Worm (Caenorhabditis elegans) whole organism, late embryonic: Measurements from ENCODE around the gene sre-18.

Experiments
- C08G9.2 ChIP-seq: sonication (generic microtip); optimal IDR thresholded peaks from 2 replicates; lab custom pipeline; 2016; ENCODE audit warnings: mild to moderate bottlenecking, missing genetic modification characterization, moderate library complexity, missing compliant biosample characterization
- C38D4.7 ChIP-seq: fragments of 200-800 bp; sonication (Bioruptor generic); optimal IDR thresholded peaks from 2 replicates; lab custom pipeline; 2018; ENCODE audit warnings: mild to moderate bottlenecking, missing genetic modification characterization, moderate library complexity, missing compliant biosample characterization
- F13H6.1 ChIP-seq: sonication (generic microtip); optimal IDR thresholded peaks from 2 replicates; lab custom pipeline; 2016; ENCODE audit warnings: missing genetic modification characterization, missing compliant biosample characterization
- Y22D7AL.16 ChIP-seq: sonication (generic microtip); optimal IDR thresholded peaks from 2 replicates; lab custom pipeline; 2016; ENCODE audit warnings: missing genetic modification characterization, missing compliant biosample characterization
- ceh-19 ChIP-seq: fragments of 200-800 bp; sonication (Bioruptor generic); optimal IDR thresholded peaks from 2 replicates; lab custom pipeline; 2018; ENCODE audit warnings: mild to moderate bottlenecking, missing genetic modification characterization, missing compliant biosample characterization
- ceh-2 ChIP-seq: sonication (generic microtip); optimal IDR thresholded peaks from 2 replicates; lab custom pipeline; 2016; ENCODE audit warnings: missing genotype, missing genetic modification characterization, missing compliant biosample characterization
- ceh-22 ChIP-seq: sonication (generic microtip); optimal IDR thresholded peaks from 2 replicates; lab custom pipeline; 2017; ENCODE audit warnings: missing biosample characterization, missing genetic modification characterization
- ceh-24 ChIP-seq: sonication (generic microtip); optimal IDR thresholded peaks from 2 replicates; lab custom pipeline; 2016; ENCODE audit warnings: mild to moderate bottlenecking, missing genetic modification characterization, missing compliant biosample characterization
- ceh-31 ChIP-seq: sonication (generic microtip); optimal IDR thresholded peaks from 2 replicates; lab custom pipeline; 2016; ENCODE audit warnings: missing genetic modification characterization, missing compliant biosample characterization
- ceh-34 ChIP-seq: sonication (generic microtip); optimal IDR thresholded peaks from 2 replicates; lab custom pipeline; 2016; ENCODE audit warnings: mild to moderate bottlenecking, missing genetic modification characterization, missing compliant biosample characterization
- ceh-48 ChIP-seq: sonication (generic microtip); optimal IDR thresholded peaks from 2 replicates; lab custom pipeline; 2016; ENCODE audit warnings: missing genetic modification characterization, inconsistent platforms, missing compliant biosample characterization
- ceh-6 ChIP-seq: fragments of 200-800 bp; sonication (Bioruptor generic); optimal IDR thresholded peaks from 2 replicates; lab custom pipeline; 2018; ENCODE audit warnings: mild to moderate bottlenecking, missing genetic modification characterization, missing compliant biosample characterization
- che-1 ChIP-seq: sonication (generic microtip); optimal IDR thresholded peaks from 2 replicates; lab custom pipeline; 2016; ENCODE audit warnings: mild to moderate bottlenecking, missing genetic modification characterization, missing compliant biosample characterization
- dmd-4 ChIP-seq: sonication (generic microtip); optimal IDR thresholded peaks from 2 replicates; lab custom pipeline; 2016; ENCODE audit warnings: borderline replicate concordance, missing genetic modification characterization, missing compliant biosample characterization
- elt-2 ChIP-seq: sonication (generic microtip); optimal IDR thresholded peaks from 2 replicates; lab custom pipeline; 2016; ENCODE audit warnings: missing genetic modification reagents, missing genetic modification characterization, missing compliant biosample characterization
- elt-4 ChIP-seq: sonication (generic microtip); optimal IDR thresholded peaks from 2 replicates; lab custom pipeline; 2016; ENCODE audit warnings: missing genetic modification characterization, missing compliant biosample characterization
- eyg-1 ChIP-seq: sonication (generic microtip); optimal IDR thresholded peaks from 2 replicates; lab custom pipeline; 2016; ENCODE audit warnings: missing genotype, missing genetic modification characterization, missing compliant biosample characterization
- fkh-6 ChIP-seq: sonication (generic microtip); optimal IDR thresholded peaks from 2 replicates; lab custom pipeline; 2016; ENCODE audit warnings: missing genetic modification characterization, missing compliant biosample characterization
- gmeb-2 ChIP-seq: sonication (generic microtip); optimal IDR thresholded peaks from 2 replicates; lab custom pipeline; 2016; ENCODE audit warnings: missing genetic modification characterization, inconsistent platforms, missing compliant biosample characterization
- hlh-13 ChIP-seq: fragments of 200-800 bp; sonication (Bioruptor generic); optimal IDR thresholded peaks from 2 replicates; lab custom pipeline; 2018; ENCODE audit warnings: mild to moderate bottlenecking, missing genetic modification characterization, missing compliant biosample characterization
- hlh-8 ChIP-seq: sonication (generic microtip); optimal IDR thresholded peaks from 2 replicates; lab custom pipeline; 2016; ENCODE audit warnings: missing genotype, missing genetic modification characterization, missing compliant biosample characterization
- lim-6 ChIP-seq: sonication (generic microtip); optimal IDR thresholded peaks from 2 replicates; lab custom pipeline; 2016; ENCODE audit warnings: missing genetic modification characterization, missing compliant biosample characterization
- lin-11 ChIP-seq: fragments of 200-800 bp; sonication (Bioruptor generic); optimal IDR thresholded peaks from 2 replicates; lab custom pipeline; 2018; ENCODE audit warnings: mild to moderate bottlenecking, missing genetic modification characterization, missing compliant biosample characterization
- mec-3 ChIP-seq: sonication (generic microtip); optimal IDR thresholded peaks from 2 replicates; lab custom pipeline; 2016; ENCODE audit warnings: borderline replicate concordance, missing genetic modification characterization, missing compliant biosample characterization
- pax-1 ChIP-seq: fragments of 150-350 bp; optimal IDR thresholded peaks from 2 replicates; lab custom pipeline; 2014; ENCODE audit warnings: missing biosample characterization, missing genetic modification characterization
- pha-2 ChIP-seq: sonication (generic microtip); optimal IDR thresholded peaks from 2 replicates; lab custom pipeline; 2017; ENCODE audit warnings: mild to moderate bottlenecking, missing genetic modification characterization, missing compliant biosample characterization
- pha-4 ChIP-seq: fragments of 150-350 bp; optimal IDR thresholded peaks from 2 replicates; lab custom pipeline; 2018; ENCODE audit warnings: missing biosample characterization, missing genetic modification reagents, missing genetic modification characterization
- sdc-2 ChIP-seq: sonication (generic microtip); optimal IDR thresholded peaks from 2 replicates; lab custom pipeline; 2016; ENCODE audit warnings: missing genotype, missing genetic modification characterization, missing compliant biosample characterization
- tbx-2 ChIP-seq: sonication (generic microtip); optimal IDR thresholded peaks from 2 replicates; lab custom pipeline; 2016; ENCODE audit warnings: missing genetic modification characterization, missing compliant biosample characterization
- tbx-7 ChIP-seq: sonication (generic microtip); optimal IDR thresholded peaks from 2 replicates; lab custom pipeline; 2016; ENCODE audit warnings: missing genotype, missing genetic modification characterization, missing compliant biosample characterization
- ttx-3 ChIP-seq: sonication (generic microtip); optimal IDR thresholded peaks from 2 replicates; lab custom pipeline; 2016; ENCODE audit warnings: missing genetic modification reagents, missing genetic modification characterization, missing compliant biosample characterization
- unc-3 ChIP-seq, 2 experiments: fragments of 200-800 bp in 1 of 2; sonication (Bioruptor generic) in 1 of 2; sonication (generic microtip) in 1 of 2; conservative IDR thresholded peaks in 1 of 2; optimal IDR thresholded peaks in 1 of 2; 2 replicates each; pipeline versions ENCODE4 v1.3.6 to Lab custom; 2016 to 2022; ENCODE audit warnings: missing compliant biosample characterization in 2 of 2, missing genetic modification characterization in 2 of 2, missing genetic modification reagents in 1 of 2
- unc-42 ChIP-seq: sonication (generic microtip); optimal IDR thresholded peaks from 2 replicates; lab custom pipeline; 2016; ENCODE audit warnings: missing genotype, missing genetic modification characterization, missing compliant biosample characterization
- unc-55 ChIP-seq: sonication (generic microtip); optimal IDR thresholded peaks from 2 replicates; lab custom pipeline; 2017; ENCODE audit warnings: missing biosample characterization, missing genetic modification reagents, missing genetic modification characterization

The sre-18 gene

ce11 chrIV:12215762-12216295, 13.8 kb downstream of the sre-18 start, which contains the start of gene phy-2:
Gene phy-2 (minus strand): TSS chrIV:12215987.
- 0 out of 2 replicates have a peak, but pooled peaks have one; percentile 10 for TF ChIP-seq unc-3 (GFP tag; conservative IDR thresholded peaks at IDR 0.05; lab: Robert Waterston, UW)
- no peak for TF ChIP-seq unc-3 (tag; optimal IDR thresholded peaks at IDR 0.05; lab: Kevin White, UChicago)
- peak; percentile 2 for TF ChIP-seq unc-55
- TF ChIP-seq hlh-8 (tag; lab: Kevin White, UChicago) = no peak
- TF ChIP-seq, all 69 proteins: peak for 2

- no peak for TF ChIP-seq ceh-34
- no peak for TF ChIP-seq hlh-13
- no peak for TF ChIP-seq pha-4 (tag; lab: Kevin White, UChicago)
- no peak for TF ChIP-seq pax-1 (tag; lab: Kevin White, UChicago)
- no peak for TF ChIP-seq C38D4.7 (GFP tag; lab: Kevin White, UChicago)
- TF ChIP-seq pha-2 (tag; lab: Kevin White, UChicago) = no peak
- no peak for TF ChIP-seq eyg-1 (tag; lab: Kevin White, UChicago)
- TF ChIP-seq ceh-6 (GFP tag; lab: Kevin White, UChicago) = no peak
- TF ChIP-seq F13H6.1 (tag; lab: Kevin White, UChicago) = no peak
- no peak for TF ChIP-seq unc-42
- TF ChIP-seq ceh-31 (tag; lab: Kevin White, UChicago) = no peak
- no peak for TF ChIP-seq elt-4 (tag; lab: Kevin White, UChicago)
- no peak for TF ChIP-seq mec-3 (tag; lab: Kevin White, UChicago)
- TF ChIP-seq ceh-48 = no peak
- TF ChIP-seq Y22D7AL.16 = no peak
- no peak for TF ChIP-seq ceh-2 (tag; lab: Kevin White, UChicago)
- TF ChIP-seq ttx-3 (tag; lab: Kevin White, UChicago) = no peak
- TF ChIP-seq C08G9.2 = no peak
- TF ChIP-seq fkh-6 (tag; lab: Kevin White, UChicago) = no peak
Observed at ce11 chrIV:12212814-12213213, 16.8 kb downstream of the sre-18 start.

ce11 chrIV:12211292-12211691, 18.3 kb downstream of the sre-18 start:
- no peak for TF ChIP-seq lim-6 (tag; lab: Kevin White, UChicago)
- no peak for TF ChIP-seq ceh-2 (tag; lab: Kevin White, UChicago)
- no peak for TF ChIP-seq pha-2 (tag; lab: Kevin White, UChicago)
- TF ChIP-seq elt-2 (tag; lab: Kevin White, UChicago) = no peak
- no peak for TF ChIP-seq F13H6.1 (tag; lab: Kevin White, UChicago)
- TF ChIP-seq gmeb-2 (tag; lab: Kevin White, UChicago) = no peak
- TF ChIP-seq che-1 = no peak
- no peak for TF ChIP-seq ceh-22
- TF ChIP-seq sdc-2 (tag; lab: Kevin White, UChicago) = no peak
- no peak for TF ChIP-seq ceh-34
- no peak for TF ChIP-seq tbx-7
- no peak for TF ChIP-seq pha-4 (tag; lab: Kevin White, UChicago)
- TF ChIP-seq, all 69 proteins: peak for 0

- TF ChIP-seq elt-4 (tag; lab: Kevin White, UChicago) (no peak), ceh-22 (no peak), unc-3 (GFP tag; conservative IDR thresholded peaks at IDR 0.05; lab: Robert Waterston, UW) (no peak), unc-3 (tag; optimal IDR thresholded peaks at IDR 0.05; lab: Kevin White, UChicago) (no peak), lin-11 (no peak), ceh-31 (tag; lab: Kevin White, UChicago) (no peak), dmd-4 (tag; lab: Kevin White, UChicago) (no peak), lim-6 (tag; lab: Kevin White, UChicago) (no peak), tbx-2 (no peak), elt-2 (tag; lab: Kevin White, UChicago) (no peak), ceh-24 (tag; lab: Kevin White, UChicago) (no peak), ceh-19 (GFP tag; lab: Kevin White, UChicago) (no peak), F13H6.1 (tag; lab: Kevin White, UChicago) (no peak), ceh-48 (no peak)
Observed at ce11 chrIV:12208984-12209676, 20.4 kb downstream of the sre-18 start, which contains the start of the genes marb-1 and F35G2.3. Gene marb-1 (minus strand): TSS chrIV:12209010. Gene F35G2.3 (plus strand): TSS chrIV:12209626.
